Worm (Caenorhabditis elegans): Measurements from ENCODE around the gene toe-1.
A peak's percentile ranks its signal among the peaks of the same experiment; 100 is the strongest.

Gene toe-1

DNA sequence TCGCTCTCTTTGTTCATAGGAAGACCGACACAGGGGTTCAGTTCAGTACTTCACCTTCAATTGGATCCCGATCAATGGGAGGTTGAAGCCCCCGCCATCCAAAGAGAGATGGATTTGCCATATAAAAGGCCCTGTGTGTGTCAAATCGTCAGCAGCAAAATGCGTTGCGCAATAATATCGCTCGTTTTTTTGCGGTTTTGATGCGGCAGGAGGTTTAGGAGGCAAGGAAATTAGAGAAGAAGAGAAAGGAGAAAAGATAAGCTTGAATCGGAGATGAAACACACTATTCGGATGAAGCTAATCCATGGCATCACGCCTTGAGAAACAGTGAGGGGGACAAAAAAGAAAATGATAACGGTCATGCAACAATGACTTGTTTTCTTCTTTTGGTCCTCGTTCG lies 30.5 kb upstream of the toe-1 start:
- TF ChIP-seq blmp-1 (tag; optimal IDR thresholded peaks at IDR 0.05) (peak; percentile 48), nhr-28 (tag; optimal IDR thresholded peaks at IDR 0.05) (no peak)

DNA sequence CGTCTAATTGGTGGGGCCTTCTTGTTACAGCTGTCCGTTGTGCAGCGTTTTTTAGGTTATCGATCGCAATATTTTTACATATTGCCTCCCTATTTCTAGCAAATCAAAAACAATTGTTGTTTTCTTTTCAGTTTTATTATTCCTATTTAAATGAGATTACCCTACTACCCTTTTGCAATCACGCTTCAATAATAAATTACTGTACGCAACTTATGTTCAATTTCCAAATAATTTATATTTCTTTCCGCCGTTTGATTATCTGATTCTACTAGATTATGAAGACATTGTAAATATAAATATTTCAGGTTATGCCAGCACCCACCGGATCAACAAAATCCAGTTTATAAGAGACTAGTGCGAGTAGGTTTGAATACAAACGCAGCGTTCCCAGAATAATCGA lies 19.6 kb upstream of the toe-1 start, which contains the start of gene ZK430.5:
Gene ZK430.5, plus strand, starts transcription at position 301 of the 400 bp plus-strand sequence.
- TF ChIP-seq nhr-84 (tag; optimal IDR thresholded peaks at IDR 0.05) (no peak), zag-1 (tag; optimal IDR thresholded peaks at IDR 0.05) (no peak), xbp-1 (tag; optimal IDR thresholded peaks at IDR 0.05) (no peak), ets-5 (GFP tag; IDR thresholded peaks at IDR 0.05) (no peak), fos-1 (tag; optimal IDR thresholded peaks at IDR 0.05) (no peak), ceh-82 (tag; optimal IDR thresholded peaks at IDR 0.05) (no peak)

- no peak for TF ChIP-seq isw-1 (GFP tag; IDR thresholded peaks at IDR 0.05)
- TF ChIP-seq aly-2 (tag; optimal IDR thresholded peaks at IDR 0.05), result no peak
- TF ChIP-seq swsn-7 (tag; optimal IDR thresholded peaks at IDR 0.05), result no peak
- TF ChIP-seq grh-1 (GFP tag; IDR thresholded peaks at IDR 0.05), result no peak
- TF ChIP-seq ets-5 (GFP tag; IDR thresholded peaks at IDR 0.05), result no peak
- TF ChIP-seq nhr-90 (tag; optimal IDR thresholded peaks at IDR 0.05; ENCODE audit: poor library complexity), result no peak
- no peak for TF ChIP-seq tlp-1 (tag; optimal IDR thresholded peaks at IDR 0.05)
- TF ChIP-seq tbx-2 (tag; optimal IDR thresholded peaks at IDR 0.05), result no peak
- no peak for TF ChIP-seq sup-37 (GFP tag; optimal IDR thresholded peaks at IDR 0.05)
- no peak for TF ChIP-seq lin-15B (tag; optimal IDR thresholded peaks at IDR 0.05)
- TF ChIP-seq dsc-1 (tag; optimal IDR thresholded peaks at IDR 0.05), result no peak
- no peak for TF ChIP-seq irx-1 (tag; optimal IDR thresholded peaks at IDR 0.05)
- TF ChIP-seq pax-3 (tag; optimal IDR thresholded peaks at IDR 0.05), result no peak
- no peak for TF ChIP-seq unc-98 (GFP tag; IDR thresholded peaks at IDR 0.05)
- no peak for TF ChIP-seq lin-14 (GFP tag; optimal IDR thresholded peaks at IDR 0.05)
- TF ChIP-seq snu-23 (GFP tag; optimal IDR thresholded peaks at IDR 0.05), result no peak
- no peak for TF ChIP-seq pag-3 (tag; optimal IDR thresholded peaks at IDR 0.05; ENCODE audit: borderline replicate concordance, insufficient read depth)
- TF ChIP-seq nhr-20 (tag; optimal IDR thresholded peaks at IDR 0.05), result no peak
- TF ChIP-seq sptf-1 (tag; optimal IDR thresholded peaks at IDR 0.05), result no peak
- TF ChIP-seq dpl-1 (GFP tag; optimal IDR thresholded peaks at IDR 0.05), result no peak
Measured at ce11 chrII:4409650-4410049, 15.3 kb upstream of the toe-1 start.

DNA sequence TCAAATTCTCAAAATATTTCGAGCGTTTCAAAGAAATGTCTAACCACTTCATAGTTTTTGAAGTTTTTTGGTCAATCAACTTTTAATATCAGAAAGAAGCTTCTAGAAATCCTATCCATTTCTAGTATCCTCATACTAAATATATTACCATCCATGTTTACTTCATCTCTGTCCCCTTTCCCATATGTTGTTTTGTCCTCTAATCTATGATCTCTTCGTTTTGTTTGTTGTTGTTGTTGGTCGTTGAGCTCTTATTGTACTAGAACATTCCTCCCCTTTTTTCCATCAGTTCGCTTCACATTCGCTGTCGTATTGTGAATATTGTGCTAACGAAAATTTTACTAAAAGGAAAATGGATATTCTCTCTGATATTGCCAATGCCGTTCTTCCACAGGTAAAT lies 7.6 kb upstream of the toe-1 start, which contains the start of gene sod-5:
Gene sod-5, plus strand, starts transcription at position 301 of the 400 bp plus-strand sequence.
- TF ChIP-seq ceh-88 (GFP tag; IDR thresholded peaks at IDR 0.05) (no peak), lin-39 (tag; optimal IDR thresholded peaks at IDR 0.05) (no peak), rnt-1 (tag; optimal IDR thresholded peaks at IDR 0.05) (no peak), unc-62 (GFP tag; optimal IDR thresholded peaks at IDR 0.05) (no peak), ceh-63 (GFP tag; optimal IDR thresholded peaks at IDR 0.05) (no peak), sptf-1 (tag; optimal IDR thresholded peaks at IDR 0.05) (no peak), zip-4 (GFP tag; optimal IDR thresholded peaks at IDR 0.05) (no peak), lin-15B (tag; optimal IDR thresholded peaks at IDR 0.05) (no peak), pax-3 (tag; optimal IDR thresholded peaks at IDR 0.05) (no peak), ces-1 (GFP tag; optimal IDR thresholded peaks at IDR 0.05) (no peak), lsy-2 (tag; optimal IDR thresholded peaks at IDR 0.05) (no peak), pag-3 (tag; optimal IDR thresholded peaks at IDR 0.05; ENCODE audit: borderline replicate concordance, insufficient read depth) (no peak), aha-1 (tag; optimal IDR thresholded peaks at IDR 0.05) (no peak), nhr-85 (tag) (no peak), tbx-2 (tag; optimal IDR thresholded peaks at IDR 0.05) (no peak), C04F5.9 (tag; optimal IDR thresholded peaks at IDR 0.05) (no peak), elt-3 (tag; optimal IDR thresholded peaks at IDR 0.05) (no peak), lin-14 (GFP tag; optimal IDR thresholded peaks at IDR 0.05) (no peak)

All from whole organism, L1 larva.